Worm (Caenorhabditis elegans) whole organism, mixed stage, embryonic: Measurements from ENCODE around the gene pcm-1.

Source experiments
- blmp-1 ChIP-seq: fragments of 150-350 bp; optimal IDR thresholded peaks from 2 replicates; lab custom pipeline; 2014; ENCODE audit warnings: missing biosample characterization, missing genetic modification characterization
- ces-1 ChIP-seq: fragments of 150-350 bp; optimal IDR thresholded peaks from 2 replicates; lab custom pipeline; 2014; ENCODE audit warnings: missing biosample characterization, missing genetic modification reagents, missing genetic modification characterization
- elt-1 ChIP-seq: sonication (generic microtip); optimal IDR thresholded peaks from 2 replicates; lab custom pipeline; 2017; ENCODE audit warnings: missing genetic modification characterization, mild to moderate bottlenecking, missing compliant biosample characterization, antibody characterized with exemption, moderate library complexity, borderline replicate concordance; ENCODE audit not compliant: insufficient read depth
- mab-5 ChIP-seq: fragments of 150-350 bp; optimal IDR thresholded peaks from 2 replicates; lab custom pipeline; 2014; ENCODE audit warnings: missing biosample characterization, missing genetic modification characterization
- nhr-12 ChIP-seq: fragments of 150-350 bp; optimal IDR thresholded peaks from 2 replicates; lab custom pipeline; 2014; ENCODE audit warnings: missing biosample characterization, missing genetic modification characterization
- unc-120 ChIP-seq: sonication (generic microtip); optimal IDR thresholded peaks from 2 replicates; lab custom pipeline; 2017; ENCODE audit warnings: missing genetic modification characterization, missing compliant biosample characterization; ENCODE audit not compliant: poor library complexity, severe bottlenecking
- unc-62 ChIP-seq: fragments of 150-350 bp; optimal IDR thresholded peaks from 2 replicates; lab custom pipeline; 2014; ENCODE audit warnings: missing biosample characterization, missing genetic modification reagents, missing genetic modification characterization

DNA sequence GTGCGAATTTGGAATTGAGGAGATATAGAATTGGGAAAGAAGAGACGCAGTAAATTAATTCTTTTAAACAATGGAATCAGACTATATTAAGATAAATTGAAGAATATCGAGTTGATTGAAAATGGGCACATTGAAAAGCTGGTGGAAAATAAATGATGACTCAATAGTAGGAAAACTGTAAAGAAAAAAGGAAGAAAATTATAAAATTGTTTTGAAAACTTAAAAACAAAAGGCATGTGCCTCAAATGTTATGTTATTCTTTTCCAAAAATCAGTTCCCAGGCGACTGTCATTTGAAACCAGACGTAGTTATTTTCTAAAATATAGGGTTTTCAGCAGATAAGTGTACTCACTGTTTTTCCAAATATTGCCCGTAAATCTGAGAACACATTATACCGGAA is 43.8 kb downstream of the pcm-1 start, which contains the start of gene C04E6.12:
- TF ChIP-seq ces-1 (no peak), unc-120 (tag; lab: Kevin White, UChicago) (no peak), mab-5 (tag; lab: Kevin White, UChicago) (no peak), elt-1 (tag; lab: Kevin White, UChicago) (no peak), nhr-12 (tag; lab: Kevin White, UChicago) (no peak), blmp-1 (tag; lab: Kevin White, UChicago) (no peak), unc-62 (no peak)
